Fruit fly (Drosophila melanogaster): ENCODE results near the gene CG4408.

The CG4408 gene

dm6 chr3R:23346893-23347396, 16.4 kb downstream of the CG4408 start (continued):
- TF ChIP-seq CG11093 (GFP tag; IDR thresholded peaks at IDR 0.05): no peak
- TF ChIP-seq cg (GFP tag; optimal IDR thresholded peaks at IDR 0.05): no peak
- no peak for TF ChIP-seq HLHmδ (GFP tag; optimal IDR thresholded peaks at IDR 0.05)
- TF ChIP-seq peb (GFP tag; IDR thresholded peaks at IDR 0.05): no peak
- peak; percentile 15 for TF ChIP-seq CG12942 (GFP tag; optimal IDR thresholded peaks at IDR 0.05)
- TF ChIP-seq ara (GFP tag; IDR thresholded peaks at IDR 0.05): no peak
- TF ChIP-seq MTF-1 (GFP tag; optimal IDR thresholded peaks at IDR 0.05; ENCODE audit: borderline replicate concordance): no peak
- TF ChIP-seq aop (GFP tag; IDR thresholded peaks at IDR 0.05): no peak
- no peak for TF ChIP-seq Sry-β (GFP tag; optimal IDR thresholded peaks at IDR 0.05)
- TF ChIP-seq gcm (GFP tag; optimal IDR thresholded peaks at IDR 0.05): peak; percentile 35
- TF ChIP-seq schlank (tag; optimal IDR thresholded peaks at IDR 0.05): no peak
- no peak for TF ChIP-seq CG11398 (GFP tag; optimal IDR thresholded peaks at IDR 0.05)
- TF ChIP-seq inv (GFP tag; IDR thresholded peaks at IDR 0.05; ENCODE audit: partially characterized antibody): no peak
- TF ChIP-seq twi (tag; optimal IDR thresholded peaks at IDR 0.05): no peak
- TF ChIP-seq CG7745 (tag; optimal IDR thresholded peaks at IDR 0.05): no peak
- TF ChIP-seq CG18619 (GFP tag; optimal IDR thresholded peaks at IDR 0.05): peak; percentile 41
- TF ChIP-seq Med (GFP tag): peak; percentile 67
- TF ChIP-seq danr (GFP tag; IDR thresholded peaks at IDR 0.05): peak; percentile 22; the same call in 1 of the 2 replicates
- TF ChIP-seq CG5953 (GFP tag; IDR thresholded peaks at IDR 0.05): peak; percentile 29; the same call in 1 of the 2 replicates
- TF ChIP-seq ase (GFP tag; IDR thresholded peaks at IDR 0.05): no peak
- TF ChIP-seq pho (GFP tag; optimal IDR thresholded peaks at IDR 0.05): no peak
- TF ChIP-seq unpg (GFP tag; optimal IDR thresholded peaks at IDR 0.05): peak; percentile 40
- no peak for TF ChIP-seq eve (GFP tag; optimal IDR thresholded peaks at IDR 0.05)
- peak; percentile 37; the same call in 1 of the 2 replicates for TF ChIP-seq ap (GFP tag; IDR thresholded peaks at IDR 0.05)
- TF ChIP-seq CG8089 (GFP tag; optimal IDR thresholded peaks at IDR 0.05): no peak
- no peak for TF ChIP-seq CG10565 (GFP tag; optimal IDR thresholded peaks at IDR 0.05)
- no peak for TF ChIP-seq CG42726 (GFP tag; IDR thresholded peaks at IDR 0.05; ENCODE audit: partially characterized antibody)
- TF ChIP-seq NK7.1 (GFP tag; optimal IDR thresholded peaks at IDR 0.05): no peak
- peak; percentile 14 for TF ChIP-seq Dek (tag; optimal IDR thresholded peaks at IDR 0.05)
- peak; percentile 49 for TF ChIP-seq nmo (GFP tag; optimal IDR thresholded peaks at IDR 0.05)
- TF ChIP-seq shn (GFP tag; optimal IDR thresholded peaks at IDR 0.05): no peak
- no peak for TF ChIP-seq Mad (GFP tag; optimal IDR thresholded peaks at IDR 0.05)
- TF ChIP-seq CG6765 (GFP tag; optimal IDR thresholded peaks at IDR 0.05): no peak
- TF ChIP-seq ewg (GFP tag; optimal IDR thresholded peaks at IDR 0.05): no peak
- TF ChIP-seq Sin3A (optimal IDR thresholded peaks at IDR 0.05): no peak
- peak; percentile 50 for TF ChIP-seq CG1602 (GFP tag; optimal IDR thresholded peaks at IDR 0.05)
- TF ChIP-seq Atf3 (GFP tag; optimal IDR thresholded peaks at IDR 0.05): no peak
- TF ChIP-seq Antp (GFP tag; optimal IDR thresholded peaks at IDR 0.05): peak; percentile 36
- TF ChIP-seq E2f1 (GFP tag; IDR thresholded peaks at IDR 0.05): no peak
- no peak for TF ChIP-seq sc (optimal IDR thresholded peaks at IDR 0.05)
- peak; percentile 25 for TF ChIP-seq sc (GFP tag; optimal IDR thresholded peaks at IDR 0.05)
- TF ChIP-seq Neu2 (GFP tag; optimal IDR thresholded peaks at IDR 0.05; ENCODE audit: borderline replicate concordance): no peak
- TF ChIP-seq CG18262 (tag; optimal IDR thresholded peaks at IDR 0.05): peak; percentile 84
- peak; percentile 4; the same call in 1 of the 3 replicates for TF ChIP-seq otp (GFP tag; IDR thresholded peaks at IDR 0.05)
- TF ChIP-seq CG3726 (GFP tag; IDR thresholded peaks at IDR 0.05): no peak
- no peak for TF ChIP-seq CG15011 (GFP tag; optimal IDR thresholded peaks at IDR 0.05)
- TF ChIP-seq CG1603 (tag; optimal IDR thresholded peaks at IDR 0.05): peak; percentile 14
- TF ChIP-seq CG10979 (tag; optimal IDR thresholded peaks at IDR 0.05): peak; percentile 65
- TF ChIP-seq al (GFP tag; IDR thresholded peaks at IDR 0.05): peak; percentile 48
- no peak for TF ChIP-seq mirr (GFP tag; optimal IDR thresholded peaks at IDR 0.05)
- TF ChIP-seq CG32767 (GFP tag; IDR thresholded peaks at IDR 0.05): no peak
- peak; percentile 24 for TF ChIP-seq kay (GFP tag; optimal IDR thresholded peaks at IDR 0.05)

Measured in whole organism, embryonic.